Worm (Caenorhabditis elegans) whole organism, young adult: ENCODE results near the gene cest-10.
A peak's percentile ranks its signal among the peaks of the same experiment; 100 is the strongest.

ENCODE experiments used
- D2030.7 ChIP-seq: fragments of 200-800 bp; sonication (Bioruptor generic); IDR thresholded peaks from 2 replicates; pipeline ENCODE4 v1.3.6; 2022; ENCODE audit warnings: missing genetic modification reagents, missing genetic modification characterization, missing compliant biosample characterization
- F10E7.11 ChIP-seq: sonication (generic microtip); optimal IDR thresholded peaks from 2 replicates; lab custom pipeline; 2017; ENCODE audit warnings: mild to moderate bottlenecking, missing genetic modification characterization, moderate library complexity, missing compliant biosample characterization
- F33H1.4 ChIP-seq: fragments of 200-800 bp; sonication (Bioruptor generic); IDR thresholded peaks from 2 replicates; pipeline ENCODE4 v1.3.6; 2022; ENCODE audit warnings: missing genetic modification reagents, missing genetic modification characterization, missing compliant biosample characterization
- F52B5.7 ChIP-seq: sonication (generic microtip); optimal IDR thresholded peaks from 2 replicates; lab custom pipeline; 2016; ENCODE audit warnings: mild to moderate bottlenecking, missing genetic modification characterization, missing compliant biosample characterization
- F57A8.1 ChIP-seq: fragments of 200-800 bp; sonication (Bioruptor generic); optimal IDR thresholded peaks from 2 replicates; lab custom pipeline; 2018; ENCODE audit warnings: mild to moderate bottlenecking, missing genetic modification characterization, moderate library complexity, missing compliant biosample characterization
- F57C9.4 ChIP-seq: sonication (generic microtip); optimal IDR thresholded peaks from 2 replicates; lab custom pipeline; 2017; ENCODE audit warnings: mild to moderate bottlenecking, missing genetic modification characterization, missing compliant biosample characterization
- K11D2.4 ChIP-seq: fragments of 200-800 bp; sonication (Bioruptor generic); IDR thresholded peaks from 2 replicates; pipeline ENCODE4 v1.3.6; 2022; ENCODE audit warnings: missing genetic modification reagents, missing genetic modification characterization, missing compliant biosample characterization
- T26A5.8 ChIP-seq: sonication (generic microtip); optimal IDR thresholded peaks from 2 replicates; lab custom pipeline; 2016; ENCODE audit warnings: missing genetic modification characterization, missing compliant biosample characterization
- ama-1 ChIP-seq, 3 experiments: fragments of 150-350 bp in 1 of 3; sonication (generic microtip) in 2 of 3; optimal IDR thresholded peaks; 2 replicates each; lab custom pipeline; 2014 to 2018; ENCODE audit warnings: missing biosample characterization in 2 of 3, missing genetic modification characterization in 2 of 3, missing genetic modification reagents in 2 of 3
- atf-7 ChIP-seq: sonication (generic microtip); optimal IDR thresholded peaks from 2 replicates; lab custom pipeline; 2017; ENCODE audit warnings: mild to moderate bottlenecking, missing genetic modification characterization, missing compliant biosample characterization
- attf-3 ChIP-seq: fragments of 200-800 bp; sonication (Bioruptor generic); conservative IDR thresholded peaks from 2 replicates; pipeline ENCODE4 v1.3.6; 2022; ENCODE audit warnings: missing genetic modification reagents, missing genetic modification characterization, missing compliant biosample characterization
- attf-6 ChIP-seq: fragments of 200-800 bp; sonication (Bioruptor generic); IDR thresholded peaks from 2 replicates; pipeline ENCODE4 v1.3.6; 2022; ENCODE audit warnings: missing genetic modification reagents, missing genetic modification characterization, missing compliant biosample characterization
- ccch-3 ChIP-seq: fragments of 200-800 bp; sonication (Bioruptor generic); optimal IDR thresholded peaks from 2 replicates; lab custom pipeline; 2018; ENCODE audit warnings: mild to moderate bottlenecking, missing genetic modification characterization, missing compliant biosample characterization
- ceh-100 ChIP-seq: fragments of 200-800 bp; sonication (Bioruptor generic); IDR thresholded peaks from 2 replicates; pipeline ENCODE4 v1.3.6; 2022; ENCODE audit warnings: missing genetic modification reagents, missing genetic modification characterization, missing compliant biosample characterization
- ceh-27 ChIP-seq: fragments of 200-800 bp; sonication (Bioruptor generic); optimal IDR thresholded peaks from 2 replicates; lab custom pipeline; 2018; ENCODE audit warnings: mild to moderate bottlenecking, missing genetic modification characterization, moderate library complexity, missing compliant biosample characterization
- dox-1 ChIP-seq: fragments of 200-800 bp; sonication (Bioruptor generic); IDR thresholded peaks from 2 replicates; pipeline ENCODE4 v1.3.6; 2022; ENCODE audit warnings: missing genetic modification reagents, missing genetic modification characterization, missing compliant biosample characterization
- dpl-1 ChIP-seq: fragments of 150-350 bp; optimal IDR thresholded peaks from 2 replicates; lab custom pipeline; 2014; ENCODE audit warnings: missing biosample characterization, missing genetic modification reagents, missing genetic modification characterization
- fkh-3 ChIP-seq: sonication (generic microtip); optimal IDR thresholded peaks from 2 replicates; lab custom pipeline; 2016; ENCODE audit warnings: mild to moderate bottlenecking, missing genetic modification characterization, missing compliant biosample characterization
- hsf-1 ChIP-seq: fragments of 200-800 bp; sonication (Bioruptor generic); IDR thresholded peaks from 2 replicates; pipeline ENCODE4 v1.3.6; 2022; ENCODE audit warnings: missing genetic modification reagents, missing genetic modification characterization, missing compliant biosample characterization
- lin-35 ChIP-seq, 3 experiments: fragments of 150-350 bp in 2 of 3; sonication (generic microtip) in 1 of 3; optimal IDR thresholded peaks; 2 replicates each; lab custom pipeline; 2014 to 2018; ENCODE audit warnings: missing biosample characterization in 3 of 3, missing genetic modification characterization in 3 of 3, missing genetic modification reagents in 3 of 3
- lin-40 ChIP-seq: sonication (generic microtip); optimal IDR thresholded peaks from 2 replicates; lab custom pipeline; 2016; ENCODE audit warnings: missing genetic modification characterization, mild to moderate bottlenecking, missing compliant biosample characterization, missing genotype, missing genetic modification reagents
- lin-54 ChIP-seq: fragments of 200-800 bp; sonication (Bioruptor generic); optimal IDR thresholded peaks from 2 replicates; lab custom pipeline; 2018; ENCODE audit warnings: mild to moderate bottlenecking, missing genetic modification characterization, missing compliant biosample characterization
- lsl-1 ChIP-seq: fragments of 200-800 bp; sonication (Bioruptor generic); optimal IDR thresholded peaks from 2 replicates; lab custom pipeline; 2018; ENCODE audit warnings: mild to moderate bottlenecking, missing genetic modification characterization, moderate library complexity, missing compliant biosample characterization
- madf-3 ChIP-seq: fragments of 200-800 bp; sonication (Bioruptor generic); IDR thresholded peaks from 2 replicates; pipeline ENCODE4 v1.3.6; 2022; ENCODE audit warnings: missing genetic modification reagents, missing genetic modification characterization, missing compliant biosample characterization
- madf-6 ChIP-seq: fragments of 200-800 bp; sonication (Bioruptor generic); IDR thresholded peaks from 2 replicates; pipeline ENCODE4 v1.3.6; 2022; ENCODE audit warnings: missing genetic modification reagents, missing genetic modification characterization, missing compliant biosample characterization
- mcd-1 ChIP-seq: fragments of 200-800 bp; sonication (Bioruptor generic); IDR thresholded peaks from 2 replicates; pipeline ENCODE4 v1.3.6; 2022; ENCODE audit warnings: missing genetic modification reagents, missing genetic modification characterization, missing compliant biosample characterization
- mel-28 ChIP-seq: sonication (generic microtip); optimal IDR thresholded peaks from 2 replicates; lab custom pipeline; 2016; ENCODE audit warnings: borderline replicate concordance, mild to moderate bottlenecking, missing genetic modification characterization, missing compliant biosample characterization
- nhr-27 ChIP-seq: fragments of 200-800 bp; sonication (Bioruptor generic); optimal IDR thresholded peaks from 2 replicates; lab custom pipeline; 2018; ENCODE audit warnings: mild to moderate bottlenecking, missing genetic modification characterization, moderate library complexity, missing compliant biosample characterization
- nhr-90 ChIP-seq: sonication (generic microtip); optimal IDR thresholded peaks from 2 replicates; lab custom pipeline; 2016; ENCODE audit warnings: missing genotype, mild to moderate bottlenecking, missing genetic modification characterization, missing compliant biosample characterization
- pbrm-1 ChIP-seq: fragments of 200-800 bp; sonication (Bioruptor generic); IDR thresholded peaks from 2 replicates; pipeline ENCODE4 v1.3.6; 2022; ENCODE audit warnings: missing genetic modification reagents, missing genetic modification characterization, missing compliant biosample characterization
- tbp1 ChIP-seq: fragments of 200-800 bp; sonication (Bioruptor generic); optimal IDR thresholded peaks from 2 replicates; lab custom pipeline; 2018; ENCODE audit warnings: mild to moderate bottlenecking, missing genetic modification characterization, missing compliant biosample characterization
- tlf-1 ChIP-seq: fragments of 200-800 bp; sonication (Bioruptor generic); optimal IDR thresholded peaks from 2 replicates; lab custom pipeline; 2018; ENCODE audit warnings: mild to moderate bottlenecking, missing genetic modification characterization, missing compliant biosample characterization
- zfh-2 ChIP-seq: fragments of 200-800 bp; sonication (Bioruptor generic); conservative IDR thresholded peaks from 2 replicates; pipeline ENCODE4 v1.3.6; 2022; ENCODE audit warnings: missing genetic modification reagents, missing genetic modification characterization, missing compliant biosample characterization
- ztf-25 ChIP-seq: fragments of 200-800 bp; sonication (Bioruptor generic); IDR thresholded peaks from 2 replicates; pipeline ENCODE4 v1.3.6; 2022; ENCODE audit warnings: missing genetic modification reagents, missing genetic modification characterization, missing compliant biosample characterization

Gene cest-10

ce11 chrIV:7149020-7149601 lies 31.2 kb upstream of the cest-10 start, which contains the start of gene C34D4.4 (continued):
- TF ChIP-seq madf-6 (GFP tag; lab: Robert Waterston, UW) = peak; percentile 43; the same call in 1 of the 2 replicates
- TF ChIP-seq lin-35 (GFP tag; optimal IDR thresholded peaks at IDR 0.05; lab: Kevin White, UChicago) = no peak
- peak; percentile 43; the same call in 1 of the 2 replicates for TF ChIP-seq dox-1 (GFP tag; lab: Robert Waterston, UW)
- TF ChIP-seq F10E7.11 (tag; lab: Kevin White, UChicago) = no peak
- TF ChIP-seq ccch-3 (GFP tag; lab: Kevin White, UChicago) = no peak
- TF ChIP-seq tlf-1 = no peak
- TF ChIP-seq attf-6 = no peak
- no peak for TF ChIP-seq mel-28 (tag; lab: Kevin White, UChicago)
- no peak for TF ChIP-seq atf-7 (tag; lab: Kevin White, UChicago)
- TF ChIP-seq dpl-1 (GFP tag; lab: Kevin White, UChicago) = peak; percentile 21
- TF ChIP-seq madf-3 (GFP tag; lab: Robert Waterston, UW) = no peak
- no peak for TF ChIP-seq tbp1
- TF ChIP-seq T26A5.8 = no peak
- peak; percentile 14; the same call in 1 of the 2 replicates for TF ChIP-seq D2030.7
- no peak for TF ChIP-seq fkh-3 (tag; lab: Kevin White, UChicago)
- TF ChIP-seq F33H1.4 (GFP tag; lab: Robert Waterston, UW) = peak; percentile 36; the same call in 1 of the 2 replicates
- peak; percentile 73 for TF ChIP-seq lsl-1
- TF ChIP-seq F57A8.1 (GFP tag; lab: Kevin White, UChicago) = no peak
- TF ChIP-seq F52B5.7 (tag; lab: Kevin White, UChicago) = no peak
- 0 out of 2 replicates have a peak, but pooled peaks have one; percentile 21 for TF ChIP-seq pbrm-1 (GFP tag; lab: Robert Waterston, UW)
- no peak for TF ChIP-seq K11D2.4 (GFP tag; lab: Robert Waterston, UW)
- no peak for TF ChIP-seq lin-40 (tag; lab: Kevin White, UChicago)
- no peak for TF ChIP-seq nhr-90 (tag; lab: Kevin White, UChicago)
- TF ChIP-seq ceh-100 (GFP tag; lab: Robert Waterston, UW) = no peak

ce11 chrIV:7152409-7152808 lies 27.9 kb upstream of the cest-10 start, which contains the start of gene col-113:
col-113 (minus strand) TSS chrIV:7152509.
- TF ChIP-seq lin-54 (no peak), attf-3 (GFP tag; lab: Robert Waterston, UW) (no peak), ztf-25 (GFP tag; lab: Robert Waterston, UW) (no peak), ama-1 (optimal IDR thresholded peaks at IDR 0.05; lab: Kevin White, UChicago) (no peak), ama-1 (GFP tag; optimal IDR thresholded peaks at IDR 0.05; lab: Kevin White, UChicago) (no peak), F57A8.1 (GFP tag; lab: Kevin White, UChicago) (no peak), zfh-2 (no peak), fkh-3 (tag; lab: Kevin White, UChicago) (no peak), mcd-1 (no peak), F33H1.4 (GFP tag; lab: Robert Waterston, UW) (no peak), dox-1 (GFP tag; lab: Robert Waterston, UW) (no peak), ceh-27 (no peak), pbrm-1 (GFP tag; lab: Robert Waterston, UW) (no peak), F57C9.4 (tag; lab: Kevin White, UChicago) (no peak), lsl-1 (no peak), nhr-90 (tag; lab: Kevin White, UChicago) (no peak), nhr-27 (no peak)
- TF ChIP-seq, all 124 proteins: peak for 0

DNA sequence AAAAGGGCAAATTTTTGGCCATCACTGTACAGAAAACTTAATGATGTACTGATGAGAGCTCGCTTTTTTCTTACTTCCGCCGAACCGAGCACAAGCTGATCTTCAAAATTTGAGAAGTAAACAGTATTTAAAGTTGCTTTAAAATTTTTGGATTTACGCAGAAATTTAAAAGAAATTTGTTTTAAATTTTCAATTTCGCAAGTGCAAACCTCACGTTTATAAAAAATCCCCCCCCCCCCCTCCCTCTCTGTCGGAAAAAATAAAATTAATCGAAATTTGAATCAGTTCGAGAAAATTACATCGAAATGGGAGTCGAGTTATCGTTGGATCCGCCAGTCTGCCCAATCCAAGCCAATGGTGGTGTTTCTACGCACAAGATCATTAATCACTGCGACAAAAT lies 27.0 kb upstream of the cest-10 start, which contains the start of gene C34D4.3:
Gene C34D4.3, plus strand, starts transcription at position 301 of the 400 bp plus-strand sequence.
- TF ChIP-seq hsf-1 (GFP tag; lab: Robert Waterston, UW) = no peak
- no peak for TF ChIP-seq ztf-25 (GFP tag; lab: Robert Waterston, UW)
